Worm (Caenorhabditis elegans) whole organism, young adult: ENCODE measurements around the gene ZK686.3.

ENCODE experiments used
- F22D6.2 ChIP-seq: sonication (generic microtip); optimal IDR thresholded peaks from 2 replicates; lab custom pipeline; 2016; ENCODE audit warnings: mild to moderate bottlenecking, missing genetic modification characterization, missing compliant biosample characterization
- F39B2.1 ChIP-seq: fragments of 200-800 bp; sonication (Bioruptor generic); IDR thresholded peaks from 2 replicates; pipeline ENCODE4 v1.3.6; 2022; ENCODE audit warnings: missing genetic modification reagents, missing genetic modification characterization, missing compliant biosample characterization
- F57C9.4 ChIP-seq: sonication (generic microtip); optimal IDR thresholded peaks from 2 replicates; lab custom pipeline; 2017; ENCODE audit warnings: mild to moderate bottlenecking, missing genetic modification characterization, missing compliant biosample characterization
- K12H6.12 ChIP-seq: fragments of 200-800 bp; sonication (Bioruptor generic); optimal IDR thresholded peaks from 2 replicates; lab custom pipeline; 2018; ENCODE audit warnings: mild to moderate bottlenecking, missing genetic modification characterization, missing compliant biosample characterization
- T07F8.4 ChIP-seq: sonication (generic microtip); optimal IDR thresholded peaks from 2 replicates; lab custom pipeline; 2016; ENCODE audit warnings: mild to moderate bottlenecking, missing genetic modification characterization, moderate library complexity, missing compliant biosample characterization
- T26A5.8 ChIP-seq: sonication (generic microtip); optimal IDR thresholded peaks from 2 replicates; lab custom pipeline; 2016; ENCODE audit warnings: missing genetic modification characterization, missing compliant biosample characterization
- Y53G8AR.9 ChIP-seq: fragments of 200-800 bp; sonication (Bioruptor generic); conservative IDR thresholded peaks from 2 replicates; pipeline ENCODE4 v1.3.6; 2022; ENCODE audit warnings: missing genetic modification reagents, missing genetic modification characterization, missing compliant biosample characterization
- Y56A3A.18 ChIP-seq: fragments of 200-800 bp; sonication (Bioruptor generic); IDR thresholded peaks from 2 replicates; pipeline ENCODE4 v1.3.6; 2022; ENCODE audit warnings: missing genetic modification reagents, missing genetic modification characterization, missing compliant biosample characterization
- Y67H2A.10 ChIP-seq: fragments of 200-800 bp; sonication (Bioruptor generic); conservative IDR thresholded peaks from 2 replicates; pipeline ENCODE4 v1.3.6; 2022; ENCODE audit warnings: missing genetic modification reagents, missing genetic modification characterization, missing compliant biosample characterization
- Y79H2A.3 ChIP-seq: fragments of 200-800 bp; sonication (Bioruptor generic); conservative IDR thresholded peaks from 2 replicates; pipeline ENCODE4 v1.3.6; 2022; ENCODE audit warnings: missing genetic modification reagents, missing genetic modification characterization, missing compliant biosample characterization
- Y95B8A.8 ChIP-seq: fragments of 200-800 bp; sonication (Bioruptor generic); IDR thresholded peaks from 2 replicates; pipeline ENCODE4 v1.3.6; 2022; ENCODE audit warnings: missing genetic modification reagents, missing genetic modification characterization, missing compliant biosample characterization
- ZK185.1 ChIP-seq: sonication (generic microtip); optimal IDR thresholded peaks from 2 replicates; lab custom pipeline; 2016; ENCODE audit warnings: mild to moderate bottlenecking, missing genetic modification characterization, missing compliant biosample characterization; ENCODE audit not compliant: poor library complexity, severe bottlenecking
- aptf-2 ChIP-seq: fragments of 200-800 bp; sonication (Bioruptor generic); conservative IDR thresholded peaks from 2 replicates; pipeline ENCODE4 v1.3.6; 2022; ENCODE audit warnings: missing genetic modification reagents, missing genetic modification characterization, missing compliant biosample characterization
- aptf-3 ChIP-seq: fragments of 200-800 bp; sonication (Bioruptor generic); IDR thresholded peaks from 2 replicates; pipeline ENCODE4 v1.3.6; 2022; ENCODE audit warnings: missing genetic modification characterization, missing compliant biosample characterization
- atf-7 ChIP-seq: sonication (generic microtip); optimal IDR thresholded peaks from 2 replicates; lab custom pipeline; 2017; ENCODE audit warnings: mild to moderate bottlenecking, missing genetic modification characterization, missing compliant biosample characterization
- attf-5 ChIP-seq: fragments of 200-800 bp; sonication (Bioruptor generic); optimal IDR thresholded peaks from 2 replicates; lab custom pipeline; 2018; ENCODE audit warnings: mild to moderate bottlenecking, missing genetic modification characterization, missing compliant biosample characterization
- cebp-2 ChIP-seq: fragments of 200-800 bp; sonication (Bioruptor generic); IDR thresholded peaks from 2 replicates; pipeline ENCODE4 v1.3.6; 2022; ENCODE audit warnings: missing genetic modification characterization, missing compliant biosample characterization
- ceh-27 ChIP-seq: fragments of 200-800 bp; sonication (Bioruptor generic); optimal IDR thresholded peaks from 2 replicates; lab custom pipeline; 2018; ENCODE audit warnings: mild to moderate bottlenecking, missing genetic modification characterization, moderate library complexity, missing compliant biosample characterization
- ceh-58 ChIP-seq: fragments of 200-800 bp; sonication (Bioruptor generic); IDR thresholded peaks from 2 replicates; pipeline ENCODE4 v1.3.6; 2022; ENCODE audit warnings: missing genetic modification characterization, missing compliant biosample characterization
- ceh-79 ChIP-seq: sonication (generic microtip); optimal IDR thresholded peaks from 2 replicates; lab custom pipeline; 2017; ENCODE audit warnings: mild to moderate bottlenecking, missing genetic modification characterization, missing compliant biosample characterization
- ceh-91 ChIP-seq: fragments of 200-800 bp; sonication (Bioruptor generic); IDR thresholded peaks from 2 replicates; pipeline ENCODE4 v1.3.6; 2022; ENCODE audit warnings: missing genetic modification reagents, missing genetic modification characterization, missing compliant biosample characterization
- chd-7 ChIP-seq: sonication (generic microtip); optimal IDR thresholded peaks from 2 replicates; lab custom pipeline; 2016; ENCODE audit warnings: mild to moderate bottlenecking, missing genetic modification characterization, moderate library complexity, missing compliant biosample characterization
- dox-1 ChIP-seq: fragments of 200-800 bp; sonication (Bioruptor generic); IDR thresholded peaks from 2 replicates; pipeline ENCODE4 v1.3.6; 2022; ENCODE audit warnings: missing genetic modification reagents, missing genetic modification characterization, missing compliant biosample characterization
- dpff-1 ChIP-seq: sonication (generic microtip); optimal IDR thresholded peaks from 2 replicates; lab custom pipeline; 2017; ENCODE audit warnings: mild to moderate bottlenecking, missing genetic modification characterization, missing compliant biosample characterization
- egl-18 ChIP-seq: fragments of 200-800 bp; sonication (Bioruptor generic); IDR thresholded peaks from 2 replicates; pipeline ENCODE4 v1.3.6; 2022; ENCODE audit warnings: missing genetic modification reagents, missing genetic modification characterization, missing compliant biosample characterization
- ets-4 ChIP-seq: fragments of 200-800 bp; sonication (Bioruptor generic); optimal IDR thresholded peaks from 2 replicates; lab custom pipeline; 2018; ENCODE audit warnings: mild to moderate bottlenecking, missing genetic modification characterization, missing compliant biosample characterization
- fkh-3 ChIP-seq: sonication (generic microtip); optimal IDR thresholded peaks from 2 replicates; lab custom pipeline; 2016; ENCODE audit warnings: mild to moderate bottlenecking, missing genetic modification characterization, missing compliant biosample characterization
- gei-17 ChIP-seq: fragments of 200-800 bp; sonication (Bioruptor generic); optimal IDR thresholded peaks from 2 replicates; lab custom pipeline; 2018; ENCODE audit warnings: mild to moderate bottlenecking, missing genetic modification characterization, missing compliant biosample characterization
- let-607 ChIP-seq, 2 experiments: fragments of 200-800 bp in 1 of 2; sonication (Bioruptor generic) in 1 of 2; sonication (generic microtip) in 1 of 2; optimal IDR thresholded peaks; 2 replicates each; lab custom pipeline; 2016 to 2018; ENCODE audit warnings: mild to moderate bottlenecking in 2 of 2, missing compliant biosample characterization in 2 of 2, missing genetic modification characterization in 2 of 2, moderate library complexity in 2 of 2, missing genotype in 1 of 2
- lin-54 ChIP-seq: fragments of 200-800 bp; sonication (Bioruptor generic); optimal IDR thresholded peaks from 2 replicates; lab custom pipeline; 2018; ENCODE audit warnings: mild to moderate bottlenecking, missing genetic modification characterization, missing compliant biosample characterization
- lsl-1 ChIP-seq: fragments of 200-800 bp; sonication (Bioruptor generic); optimal IDR thresholded peaks from 2 replicates; lab custom pipeline; 2018; ENCODE audit warnings: mild to moderate bottlenecking, missing genetic modification characterization, moderate library complexity, missing compliant biosample characterization
- mcd-1 ChIP-seq: fragments of 200-800 bp; sonication (Bioruptor generic); IDR thresholded peaks from 2 replicates; pipeline ENCODE4 v1.3.6; 2022; ENCODE audit warnings: missing genetic modification reagents, missing genetic modification characterization, missing compliant biosample characterization
- mxl-1 ChIP-seq: sonication (generic microtip); optimal IDR thresholded peaks from 2 replicates; lab custom pipeline; 2016; ENCODE audit warnings: missing genetic modification characterization, missing compliant biosample characterization
- nhr-120 ChIP-seq: fragments of 200-800 bp; sonication (Bioruptor generic); IDR thresholded peaks from 2 replicates; pipeline ENCODE4 v1.3.6; 2022; ENCODE audit warnings: missing genetic modification characterization, missing compliant biosample characterization
- nhr-90 ChIP-seq: sonication (generic microtip); optimal IDR thresholded peaks from 2 replicates; lab custom pipeline; 2016; ENCODE audit warnings: missing genotype, mild to moderate bottlenecking, missing genetic modification characterization, missing compliant biosample characterization
- rpc-1 ChIP-seq, 2 experiments: fragments of 150-350 bp in 1 of 2; sonication (generic microtip) in 1 of 2; optimal IDR thresholded peaks; 2 replicates each; lab custom pipeline; 2014 to 2018; ENCODE audit warnings: missing biosample characterization in 1 of 2, missing genetic modification characterization in 1 of 2, missing genetic modification reagents in 1 of 2, missing genotype in 1 of 2
- sdz-38 ChIP-seq: sonication (generic microtip); optimal IDR thresholded peaks from 2 replicates; lab custom pipeline; 2016; ENCODE audit warnings: missing genotype, missing genetic modification characterization, missing compliant biosample characterization
- snpc-4 ChIP-seq, 5 experiments: fragments of 150-350 bp in 1 of 5; sonication (generic microtip) in 4 of 5; optimal IDR thresholded peaks; 2 replicates each; lab custom pipeline; 2014 to 2018; ENCODE audit warnings: missing genetic modification characterization in 5 of 5, missing biosample characterization in 3 of 5, antibody characterized with exemption in 2 of 5, mild to moderate bottlenecking in 2 of 5, missing compliant biosample characterization in 2 of 5, missing genotype in 2 of 5, moderate library complexity in 2 of 5, missing genetic modification reagents in 1 of 5
- somi-1 ChIP-seq: fragments of 200-800 bp; sonication (Bioruptor generic); optimal IDR thresholded peaks from 2 replicates; lab custom pipeline; 2018; ENCODE audit warnings: mild to moderate bottlenecking, missing genetic modification characterization, missing compliant biosample characterization
- sptf-2 ChIP-seq: fragments of 200-800 bp; sonication (Bioruptor generic); optimal IDR thresholded peaks from 2 replicates; lab custom pipeline; 2018; ENCODE audit warnings: mild to moderate bottlenecking, missing genetic modification characterization, missing compliant biosample characterization
- unc-62 ChIP-seq: fragments of 150-350 bp; optimal IDR thresholded peaks from 2 replicates; lab custom pipeline; 2014; ENCODE audit warnings: missing biosample characterization, missing genetic modification reagents, missing genetic modification characterization
- ztf-18 ChIP-seq: sonication (generic microtip); optimal IDR thresholded peaks from 2 replicates; lab custom pipeline; 2016; ENCODE audit warnings: missing genotype, mild to moderate bottlenecking, missing genetic modification characterization, missing compliant biosample characterization
- ztf-22 ChIP-seq: fragments of 200-800 bp; sonication (Bioruptor generic); optimal IDR thresholded peaks from 2 replicates; lab custom pipeline; 2018; ENCODE audit warnings: mild to moderate bottlenecking, missing genetic modification characterization, moderate library complexity, missing compliant biosample characterization

The ZK686.3 gene

DNA sequence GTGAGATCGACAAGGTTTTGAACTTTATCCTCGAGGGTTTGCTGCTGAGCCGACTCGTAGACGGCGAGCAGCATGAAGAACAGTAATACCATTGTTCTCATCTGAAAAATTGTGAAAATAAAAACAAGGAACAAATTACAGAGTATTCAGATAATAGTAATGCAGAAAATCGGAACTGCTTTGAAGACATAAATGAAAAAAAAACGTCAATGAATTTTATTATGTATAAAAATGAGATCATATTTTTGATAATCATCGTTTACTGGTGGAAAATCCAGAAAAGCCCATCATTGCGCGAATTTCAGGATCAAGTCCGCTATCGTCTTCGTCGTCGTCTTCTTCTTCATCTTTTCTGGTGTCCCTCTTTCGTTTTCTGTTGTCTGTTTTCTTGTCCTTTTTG, at the start of gene ZK686.3:
Gene ZK686.3 (minus strand): TSS at position 101 of the 400 bp plus-strand sequence.
- TF ChIP-seq fkh-3 (tag; lab: Kevin White, UChicago), result no peak
- no peak for TF ChIP-seq Y95B8A.8 (GFP tag; lab: Robert Waterston, UW)
- no peak for TF ChIP-seq nhr-120
- no peak for TF ChIP-seq T26A5.8 (tag; lab: Kevin White, UChicago)
- TF ChIP-seq atf-7 (tag; lab: Kevin White, UChicago), result no peak
- TF ChIP-seq F57C9.4, result no peak
- no peak for TF ChIP-seq Y56A3A.18 (GFP tag; lab: Robert Waterston, UW)
- no peak for TF ChIP-seq somi-1 (GFP tag; lab: Kevin White, UChicago)
- TF ChIP-seq sdz-38 (tag; lab: Kevin White, UChicago), result no peak
- TF ChIP-seq rpc-1 (optimal IDR thresholded peaks at IDR 0.05; lab: Kevin White, UChicago), result no peak
- TF ChIP-seq rpc-1 (tag; optimal IDR thresholded peaks at IDR 0.05; lab: Kevin White, UChicago), result no peak
- no peak for TF ChIP-seq Y67H2A.10 (GFP tag; lab: Robert Waterston, UW)

DNA sequence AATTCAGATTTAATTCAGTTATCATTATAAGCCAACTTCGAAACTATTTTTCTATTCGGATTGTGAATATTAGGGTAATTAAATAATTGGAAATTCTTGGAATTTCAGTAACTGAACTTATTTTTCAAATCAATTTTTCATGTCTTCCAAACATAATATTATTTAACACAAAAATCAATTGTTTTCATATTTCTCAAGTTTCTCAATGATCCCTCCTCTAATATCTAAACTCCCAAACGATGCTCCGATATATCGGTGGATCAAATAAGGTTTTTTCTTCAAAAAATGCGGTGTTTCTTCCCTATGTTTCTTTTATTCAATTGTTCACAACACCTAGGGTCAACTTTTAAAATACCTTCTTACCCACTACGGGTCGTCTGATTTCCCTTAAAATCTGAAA, 47.6 kb upstream of the ZK686.3 start:
- TF ChIP-seq egl-18 (GFP tag; lab: Robert Waterston, UW), result no peak
- TF ChIP-seq ZK185.1, result no peak
- TF ChIP-seq cebp-2 (GFP tag; lab: Robert Waterston, UW), result no peak
- no peak for TF ChIP-seq ceh-58 (GFP tag; lab: Robert Waterston, UW)
- no peak for TF ChIP-seq dpff-1 (tag; lab: Kevin White, UChicago)
- TF ChIP-seq aptf-2 (GFP tag; lab: Robert Waterston, UW), result no peak
- no peak for TF ChIP-seq snpc-4 (GFP tag; optimal IDR thresholded peaks at IDR 0.05; lab: Kevin White, UChicago)
- TF ChIP-seq snpc-4 (tag; optimal IDR thresholded peaks at IDR 0.05; lab: Kevin White, UChicago), result no peak
- no peak for TF ChIP-seq F39B2.1
- TF ChIP-seq lin-54 (GFP tag; lab: Kevin White, UChicago), result no peak
- TF ChIP-seq nhr-90 (tag; lab: Kevin White, UChicago), result no peak
- TF ChIP-seq ets-4 (GFP tag; lab: Kevin White, UChicago), result no peak
- no peak for TF ChIP-seq T07F8.4 (tag; lab: Kevin White, UChicago)
- no peak for TF ChIP-seq ceh-79 (tag; lab: Kevin White, UChicago)
- TF ChIP-seq F22D6.2 (tag; lab: Kevin White, UChicago), result no peak
- TF ChIP-seq unc-62 (GFP tag; lab: Kevin White, UChicago), result no peak
- TF ChIP-seq attf-5, result no peak

DNA sequence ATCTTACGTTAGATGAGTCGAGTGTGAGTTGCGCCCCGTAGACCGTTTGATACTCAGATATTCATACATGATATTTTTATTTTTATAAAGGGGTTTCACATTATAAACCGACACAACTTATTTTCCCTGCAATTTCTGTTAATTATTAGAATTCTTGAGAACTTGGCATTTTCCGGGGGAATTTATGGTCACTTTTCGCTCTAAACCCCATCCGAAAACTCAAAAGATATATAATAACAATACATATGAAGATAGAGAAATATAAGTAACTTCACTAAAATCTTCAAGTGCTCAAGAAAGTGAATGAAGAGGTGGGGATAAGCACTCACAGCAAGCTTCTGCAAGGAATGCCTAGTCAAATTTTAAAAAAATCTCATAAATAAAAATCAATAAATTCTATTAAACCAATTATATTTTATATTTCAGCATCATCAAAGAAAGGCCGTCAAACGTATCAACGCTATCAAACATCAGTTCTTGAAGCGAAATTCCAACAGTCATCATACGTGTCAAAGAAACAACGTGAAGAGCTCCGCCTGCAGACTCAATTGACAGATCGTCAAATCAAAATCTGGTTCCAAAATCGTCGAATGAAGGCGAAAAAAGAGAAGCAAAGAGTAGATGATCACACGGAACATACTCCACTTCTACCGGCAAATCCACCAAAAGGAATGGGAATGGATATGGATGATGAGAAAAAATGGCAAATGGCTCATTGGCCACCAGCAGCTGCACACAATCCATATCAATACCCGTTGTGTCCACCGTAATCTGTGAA, 46.9 kb upstream of the ZK686.3 start:
- no peak for TF ChIP-seq gei-17 (GFP tag; lab: Kevin White, UChicago)
- no peak for TF ChIP-seq mcd-1 (GFP tag; lab: Robert Waterston, UW)
- no peak for TF ChIP-seq lsl-1 (GFP tag; lab: Kevin White, UChicago)
- no peak for TF ChIP-seq ztf-22 (GFP tag; lab: Kevin White, UChicago)
- TF ChIP-seq ztf-18 (tag; lab: Kevin White, UChicago), result no peak
- no peak for TF ChIP-seq dox-1
- no peak for TF ChIP-seq Y79H2A.3
- no peak for TF ChIP-seq Y53G8AR.9 (GFP tag; lab: Robert Waterston, UW)
- TF ChIP-seq ZK185.1, result no peak
- TF ChIP-seq aptf-3 (GFP tag; lab: Robert Waterston, UW), result no peak
- TF ChIP-seq K12H6.12, result no peak
- no peak for TF ChIP-seq ceh-91 (GFP tag; lab: Robert Waterston, UW)
- TF ChIP-seq ceh-27, result no peak
- TF ChIP-seq F22D6.2 (tag; lab: Kevin White, UChicago), result no peak
- no peak for TF ChIP-seq let-607 (tag; optimal IDR thresholded peaks at IDR 0.05; lab: Kevin White, UChicago)
- no peak for TF ChIP-seq mxl-1 (tag; lab: Kevin White, UChicago)
- TF ChIP-seq chd-7 (tag; lab: Kevin White, UChicago), result no peak
- TF ChIP-seq sptf-2, result no peak
